Worm (Caenorhabditis elegans): ENCODE data around the gene W02B12.13.

The W02B12.13 gene

ce11 chrII:11459883-11460282 is 14.8 kb downstream of the W02B12.13 start:
- no peak for TF ChIP-seq lin-26 (GFP tag; IDR thresholded peaks at IDR 0.05)
- TF ChIP-seq lsy-27 (tag; optimal IDR thresholded peaks at IDR 0.05; ENCODE audit: borderline replicate concordance, insufficient read depth), result no peak
- TF ChIP-seq nhr-80 (tag; optimal IDR thresholded peaks at IDR 0.05), result peak; percentile 55
- TF ChIP-seq mxl-1 (tag; optimal IDR thresholded peaks at IDR 0.05), result no peak
- no peak for TF ChIP-seq F57C9.4 (tag; optimal IDR thresholded peaks at IDR 0.05)

ce11 chrII:11463899-11464298 is 18.8 kb downstream of the W02B12.13 start:
- TF ChIP-seq nhr-179 (tag; optimal IDR thresholded peaks at IDR 0.05), result no peak
- TF ChIP-seq aptf-2 (GFP tag; conservative IDR thresholded peaks at IDR 0.05), result no peak
- no peak for TF ChIP-seq Y95B8A.8 (GFP tag; IDR thresholded peaks at IDR 0.05)
- TF ChIP-seq hmg-1.2 (GFP tag; IDR thresholded peaks at IDR 0.05), result no peak
- TF ChIP-seq nfya-1 (tag; optimal IDR thresholded peaks at IDR 0.05; ENCODE audit: borderline replicate concordance, insufficient read depth), result no peak
- TF ChIP-seq lsl-1 (GFP tag; optimal IDR thresholded peaks at IDR 0.05), result no peak
- TF ChIP-seq die-1 (tag; optimal IDR thresholded peaks at IDR 0.05), result no peak
- TF ChIP-seq F33H1.4 (GFP tag; IDR thresholded peaks at IDR 0.05), result no peak
- no peak for TF ChIP-seq efl-1 (GFP tag; optimal IDR thresholded peaks at IDR 0.05)
- no peak for TF ChIP-seq bed-1 (GFP tag; IDR thresholded peaks at IDR 0.05)
- no peak for TF ChIP-seq cebp-2 (GFP tag; IDR thresholded peaks at IDR 0.05)
- no peak for TF ChIP-seq hlh-12 (tag; optimal IDR thresholded peaks at IDR 0.05)
- TF ChIP-seq nhr-27 (tag; optimal IDR thresholded peaks at IDR 0.05), result no peak

ce11 chrII:11464427-11464944 is 19.4 kb downstream of the W02B12.13 start, which contains the start of the genes aars-1 and rga-1:
aars-1 (minus strand) TSS chrII:11464497.
rga-1 (plus strand) TSS chrII:11464894.
- TF ChIP-seq aptf-3 (GFP tag; IDR thresholded peaks at IDR 0.05) (no peak), ZK185.1 (tag; optimal IDR thresholded peaks at IDR 0.05; ENCODE audit: poor library complexity, severe bottlenecking) (peak; percentile 45), K12H6.12 (tag; optimal IDR thresholded peaks at IDR 0.05) (peak; percentile 4), lin-54 (GFP tag; optimal IDR thresholded peaks at IDR 0.05) (peak; percentile 2), lsy-27 (tag; optimal IDR thresholded peaks at IDR 0.05; ENCODE audit: borderline replicate concordance, insufficient read depth) (no peak), nhr-27 (tag; optimal IDR thresholded peaks at IDR 0.05) (no peak), dox-1 (GFP tag; IDR thresholded peaks at IDR 0.05) (peak; percentile 86), tbp1 (GFP tag; optimal IDR thresholded peaks at IDR 0.05) (peak; percentile 31), snpc-1.3 (tag; optimal IDR thresholded peaks at IDR 0.05; ENCODE audit: insufficient read depth) (no peak), snpc-4 (GFP tag; optimal IDR thresholded peaks at IDR 0.05) (no peak), snpc-4 (tag; optimal IDR thresholded peaks at IDR 0.05) (peak in 3 of 4 experiments; percentile 18 to 39 (median 38)), lin-40 (tag; optimal IDR thresholded peaks at IDR 0.05) (peak; percentile 34), zfh-2 (GFP tag; conservative IDR thresholded peaks at IDR 0.05) (peak; percentile 86), pbrm-1 (GFP tag; IDR thresholded peaks at IDR 0.05) (0 out of 2 replicates have a peak, but pooled peaks have one; percentile 33), chd-7 (tag; optimal IDR thresholded peaks at IDR 0.05) (peak; percentile 30), D2030.7 (GFP tag; IDR thresholded peaks at IDR 0.05) (no peak), ztf-18 (tag; optimal IDR thresholded peaks at IDR 0.05) (peak; percentile 74), ets-4 (GFP tag; optimal IDR thresholded peaks at IDR 0.05) (peak; percentile 58), B0336.3 (GFP tag; IDR thresholded peaks at IDR 0.05) (peak; percentile 52; the same call in 1 of the 2 replicates), T07F8.4 (tag; optimal IDR thresholded peaks at IDR 0.05) (no peak), nfyb-1 (GFP tag; IDR thresholded peaks at IDR 0.05) (peak; percentile 71), attf-5 (GFP tag; optimal IDR thresholded peaks at IDR 0.05) (peak; percentile 80), atf-7 (tag; optimal IDR thresholded peaks at IDR 0.05) (peak; percentile 41), mxl-1 (tag; optimal IDR thresholded peaks at IDR 0.05) (no peak), ztf-22 (GFP tag; optimal IDR thresholded peaks at IDR 0.05) (peak; percentile 39), cebp-1 (GFP tag; IDR thresholded peaks at IDR 0.05) (no peak), cebp-1 (tag; optimal IDR thresholded peaks at IDR 0.05) (peak; percentile 59), hmg-1.2 (GFP tag; IDR thresholded peaks at IDR 0.05) (peak; percentile 66; the same call in 1 of the 2 replicates), lin-26 (GFP tag; IDR thresholded peaks at IDR 0.05) (0 out of 2 replicates have a peak, but pooled peaks have one; percentile 36), nhr-80 (tag; optimal IDR thresholded peaks at IDR 0.05) (peak; percentile 96), mcd-1 (GFP tag; IDR thresholded peaks at IDR 0.05) (0 out of 2 replicates have a peak, but pooled peaks have one; percentile 48)

All from whole organism, young adult.